Fruit fly (Drosophila melanogaster) S2 (cell line): ENCODE measurements around the gene bt.

Experiments used
- CG8478 ChIP-seq: fragments of >200 bp; optimal IDR thresholded peaks from 2 replicates; lab custom pipeline; 2018
- CTCF ChIP-seq, 2 experiments: fragments of >200 bp; optimal IDR thresholded peaks; 2 replicates each; lab custom pipeline; 2018

- TF ChIP-seq CG8478 (lab: Kevin White, UChicago) (no peak), CTCF (optimal IDR thresholded peaks at IDR 0.05; lab: Kevin White, UChicago) (no peak)
Measured at dm6 chr4:703992-704690, 20.1 kb upstream of the bt start.
